Worm (Caenorhabditis elegans): ENCODE measurements around the gene C06C6.9.

ce11 chrV:15952762-15953161 lies 43.8 kb downstream of the C06C6.9 start, which contains the start of gene srw-56:
- TF ChIP-seq ama-1 (optimal IDR thresholded peaks at IDR 0.05): no peak
- TF ChIP-seq tbx-11 (GFP tag; IDR thresholded peaks at IDR 0.05): no peak
- no peak for TF ChIP-seq hmg-4 (GFP tag; optimal IDR thresholded peaks at IDR 0.05)
- TF ChIP-seq ceh-13 (GFP tag; optimal IDR thresholded peaks at IDR 0.05): no peak
- TF ChIP-seq flt-1 (GFP tag; IDR thresholded peaks at IDR 0.05): no peak

All from whole organism, early embryonic.